Worm (Caenorhabditis elegans) whole organism, L1 larva: ENCODE data around the gene T24E12.3.

Source experiments
- C04F5.9 ChIP-seq: sonication (generic microtip); optimal IDR thresholded peaks from 2 replicates; lab custom pipeline; 2016; ENCODE audit warnings: missing genetic modification characterization, missing compliant biosample characterization
- C16A3.4 ChIP-seq: fragments of 150-350 bp; optimal IDR thresholded peaks from 2 replicates; lab custom pipeline; 2014; ENCODE audit warnings: missing biosample characterization, missing genetic modification characterization
- F16B12.6 ChIP-seq: fragments of 150-350 bp; optimal IDR thresholded peaks from 2 replicates; lab custom pipeline; 2014; ENCODE audit warnings: missing biosample characterization, missing genetic modification characterization
- Y116A8C.19 ChIP-seq: sonication (generic microtip); optimal IDR thresholded peaks from 2 replicates; lab custom pipeline; 2016; ENCODE audit warnings: missing compliant biosample characterization, missing genetic modification characterization, borderline replicate concordance
- aha-1 ChIP-seq: fragments of 150-350 bp; optimal IDR thresholded peaks from 2 replicates; lab custom pipeline; 2014; ENCODE audit warnings: missing biosample characterization, missing genetic modification characterization
- aly-2 ChIP-seq: fragments of 150-350 bp; optimal IDR thresholded peaks from 2 replicates; lab custom pipeline; 2014; ENCODE audit warnings: missing biosample characterization, missing genetic modification characterization
- blmp-1 ChIP-seq: fragments of 150-350 bp; optimal IDR thresholded peaks from 2 replicates; lab custom pipeline; 2014; ENCODE audit warnings: missing biosample characterization, missing genetic modification characterization
- ceh-8 ChIP-seq: fragments of 200-800 bp; sonication (Bioruptor generic); optimal IDR thresholded peaks from 2 replicates; lab custom pipeline; 2018; ENCODE audit warnings: mild to moderate bottlenecking, missing genetic modification characterization, moderate library complexity, missing compliant biosample characterization
- ceh-82 ChIP-seq, 3 experiments: fragments of 150-350 bp in 1 of 3; sonication (generic microtip) in 2 of 3; optimal IDR thresholded peaks; 2 replicates each; lab custom pipeline; 2014 to 2017; ENCODE audit warnings: missing biosample characterization in 3 of 3, missing genetic modification characterization in 3 of 3
- dpl-1 ChIP-seq, 3 experiments: fragments of 150-350 bp in 2 of 3; sonication (generic microtip) in 1 of 3; optimal IDR thresholded peaks; 2 replicates each; lab custom pipeline; 2014 to 2017; ENCODE audit warnings: missing biosample characterization in 3 of 3, missing genetic modification characterization in 3 of 3, missing genetic modification reagents in 3 of 3
- efl-1 ChIP-seq, 4 experiments: fragments of 150-350 bp; optimal IDR thresholded peaks in 3 of 4; peaks in 1 of 4; 1 replicate in 1 of 4; 2 replicates in 3 of 4; lab custom pipeline; 2014; ENCODE audit warnings: missing biosample characterization in 2 of 4, missing genetic modification characterization in 2 of 4, missing genetic modification reagents in 2 of 4
- efl-3 ChIP-seq: fragments of 200-800 bp; sonication (Bioruptor generic); optimal IDR thresholded peaks from 2 replicates; lab custom pipeline; 2018; ENCODE audit warnings: mild to moderate bottlenecking, missing genetic modification characterization, missing compliant biosample characterization
- egl-13 ChIP-seq: sonication (generic microtip); optimal IDR thresholded peaks from 2 replicates; lab custom pipeline; 2016; ENCODE audit warnings: missing genotype, missing genetic modification reagents, missing genetic modification characterization, missing compliant biosample characterization
- elt-2 ChIP-seq: sonication (generic microtip); optimal IDR thresholded peaks from 2 replicates; lab custom pipeline; 2016; ENCODE audit warnings: missing genetic modification characterization, mild to moderate bottlenecking, inconsistent platforms, missing compliant biosample characterization, missing genetic modification reagents
- elt-3 ChIP-seq, 6 experiments: fragments of 150-350 bp in 1 of 6; sonication (generic microtip); optimal IDR thresholded peaks; 2 replicates each; lab custom pipeline; 2017 to 2018; ENCODE audit warnings: missing biosample characterization in 6 of 6, missing genetic modification characterization in 6 of 6, inconsistent platforms in 1 of 6
- ets-5 ChIP-seq: fragments of 200-800 bp; sonication (Bioruptor generic); IDR thresholded peaks from 2 replicates; pipeline ENCODE4 v1.3.6; 2022; ENCODE audit warnings: missing genetic modification characterization, missing compliant biosample characterization
- fkh-10 ChIP-seq: sonication (generic microtip); optimal IDR thresholded peaks from 2 replicates; lab custom pipeline; 2017; ENCODE audit warnings: missing biosample characterization, missing genetic modification reagents, missing genetic modification characterization
- fos-1 ChIP-seq: fragments of 150-350 bp; optimal IDR thresholded peaks from 2 replicates; lab custom pipeline; 2014; ENCODE audit warnings: missing biosample characterization, missing genetic modification characterization
- grh-1 ChIP-seq: fragments of 200-800 bp; sonication (Bioruptor generic); IDR thresholded peaks from 2 replicates; pipeline ENCODE4 v1.3.6; 2022; ENCODE audit warnings: missing genetic modification reagents, missing genetic modification characterization, missing compliant biosample characterization
- hlh-4 ChIP-seq: sonication (generic microtip); optimal IDR thresholded peaks from 2 replicates; lab custom pipeline; 2016; ENCODE audit warnings: mild to moderate bottlenecking, missing genetic modification characterization, missing compliant biosample characterization
- hpl-2 ChIP-seq: fragments of 150-350 bp; optimal IDR thresholded peaks from 2 replicates; lab custom pipeline; 2014; ENCODE audit warnings: missing biosample characterization, missing genetic modification reagents, missing genetic modification characterization
- jun-1 ChIP-seq: fragments of 150-350 bp; optimal IDR thresholded peaks from 2 replicates; lab custom pipeline; 2014; ENCODE audit warnings: missing biosample characterization, missing genetic modification reagents, missing genetic modification characterization
- lin-13 ChIP-seq: fragments of 150-350 bp; optimal IDR thresholded peaks from 2 replicates; lab custom pipeline; 2014; ENCODE audit warnings: missing biosample characterization, missing genetic modification reagents, missing genetic modification characterization
- lin-14 ChIP-seq: fragments of 200-800 bp; sonication (Bioruptor generic); optimal IDR thresholded peaks from 2 replicates; lab custom pipeline; 2018; ENCODE audit warnings: mild to moderate bottlenecking, missing genetic modification characterization, moderate library complexity, missing compliant biosample characterization
- lin-39 ChIP-seq: fragments of 150-350 bp; optimal IDR thresholded peaks from 2 replicates; lab custom pipeline; 2014; ENCODE audit warnings: missing biosample characterization, missing genetic modification reagents, missing genetic modification characterization
- lir-3 ChIP-seq: sonication (generic microtip); optimal IDR thresholded peaks from 2 replicates; lab custom pipeline; 2016; ENCODE audit warnings: mild to moderate bottlenecking, missing genetic modification characterization, moderate library complexity, missing compliant biosample characterization; ENCODE audit not compliant: poor library complexity
- mab-9 ChIP-seq: fragments of 200-800 bp; sonication (Bioruptor generic); IDR thresholded peaks from 2 replicates; pipeline ENCODE4 v1.3.6; 2022; ENCODE audit warnings: missing genetic modification reagents, missing genetic modification characterization, missing compliant biosample characterization
- mdl-1 ChIP-seq, 2 experiments: fragments of 150-350 bp; optimal IDR thresholded peaks; 2 replicates each; lab custom pipeline; 2014 to 2017; ENCODE audit warnings: missing biosample characterization in 2 of 2, missing genetic modification characterization in 2 of 2, inconsistent platforms in 1 of 2
- mep-1 ChIP-seq: fragments of 150-350 bp; optimal IDR thresholded peaks from 2 replicates; lab custom pipeline; 2014; ENCODE audit warnings: missing biosample characterization, missing genetic modification characterization
- nhr-11 ChIP-seq: fragments of 150-350 bp; optimal IDR thresholded peaks from 2 replicates; lab custom pipeline; 2014; ENCODE audit warnings: missing biosample characterization, missing genetic modification characterization
- nhr-20 ChIP-seq: sonication (generic microtip); optimal IDR thresholded peaks from 2 replicates; lab custom pipeline; 2016; ENCODE audit warnings: mild to moderate bottlenecking, missing genetic modification characterization, missing compliant biosample characterization
- nhr-237 ChIP-seq: fragments of 150-350 bp; optimal IDR thresholded peaks from 2 replicates; lab custom pipeline; 2014; ENCODE audit warnings: missing biosample characterization, missing genetic modification characterization
- nhr-28 ChIP-seq: fragments of 150-350 bp; optimal IDR thresholded peaks from 2 replicates; lab custom pipeline; 2014; ENCODE audit warnings: missing biosample characterization, missing genetic modification characterization
- nhr-47 ChIP-seq: sonication (generic microtip); optimal IDR thresholded peaks from 2 replicates; lab custom pipeline; 2016; ENCODE audit warnings: mild to moderate bottlenecking, missing genetic modification characterization, moderate library complexity, missing compliant biosample characterization
- nhr-71 ChIP-seq: sonication (generic microtip); optimal IDR thresholded peaks from 2 replicates; lab custom pipeline; 2016; ENCODE audit warnings: mild to moderate bottlenecking, missing genetic modification characterization, moderate library complexity, missing compliant biosample characterization
- nhr-77 ChIP-seq: fragments of 150-350 bp; optimal IDR thresholded peaks from 2 replicates; lab custom pipeline; 2014; ENCODE audit warnings: missing biosample characterization, missing genetic modification characterization
- nhr-84 ChIP-seq: sonication (generic microtip); optimal IDR thresholded peaks from 2 replicates; lab custom pipeline; 2017; ENCODE audit warnings: missing biosample characterization, missing genetic modification characterization
- nhr-90 ChIP-seq: sonication (generic microtip); optimal IDR thresholded peaks from 2 replicates; lab custom pipeline; 2016; ENCODE audit warnings: mild to moderate bottlenecking, missing genetic modification characterization, missing compliant biosample characterization; ENCODE audit not compliant: poor library complexity
- pag-3 ChIP-seq: sonication (generic microtip); optimal IDR thresholded peaks from 2 replicates; lab custom pipeline; 2017; ENCODE audit warnings: missing genetic modification characterization, mild to moderate bottlenecking, missing compliant biosample characterization, antibody characterized with exemption, borderline replicate concordance; ENCODE audit not compliant: insufficient read depth
- pqm-1 ChIP-seq: sonication (generic microtip); optimal IDR thresholded peaks from 3 replicates; lab custom pipeline; 2017; ENCODE audit warnings: missing biosample characterization, missing genetic modification characterization
- skn-1 ChIP-seq: fragments of 150-350 bp; optimal IDR thresholded peaks from 2 replicates; lab custom pipeline; 2014; ENCODE audit warnings: missing biosample characterization, missing genetic modification characterization
- snpc-4 ChIP-seq: fragments of 150-350 bp; optimal IDR thresholded peaks from 2 replicates; lab custom pipeline; 2014; ENCODE audit warnings: missing biosample characterization, missing genetic modification characterization
- sptf-1 ChIP-seq: fragments of 150-350 bp; optimal IDR thresholded peaks from 2 replicates; lab custom pipeline; 2014; ENCODE audit warnings: missing biosample characterization, missing genetic modification characterization
- sup-37 ChIP-seq: fragments of 200-800 bp; sonication (Bioruptor generic); optimal IDR thresholded peaks from 2 replicates; lab custom pipeline; 2018; ENCODE audit warnings: mild to moderate bottlenecking, missing genetic modification characterization, missing compliant biosample characterization
- swsn-7 ChIP-seq: sonication (generic microtip); optimal IDR thresholded peaks from 2 replicates; lab custom pipeline; 2016; ENCODE audit warnings: missing genetic modification characterization, missing compliant biosample characterization
- unc-62 ChIP-seq: fragments of 150-350 bp; optimal IDR thresholded peaks from 2 replicates; lab custom pipeline; 2014; ENCODE audit warnings: missing biosample characterization, missing genetic modification reagents, missing genetic modification characterization
- unc-86 ChIP-seq: sonication (generic microtip); optimal IDR thresholded peaks from 2 replicates; lab custom pipeline; 2016; ENCODE audit warnings: missing genetic modification characterization, missing compliant biosample characterization
- unc-98 ChIP-seq: fragments of 200-800 bp; sonication (Bioruptor generic); IDR thresholded peaks from 2 replicates; pipeline ENCODE4 v1.3.6; 2022; ENCODE audit warnings: missing genetic modification characterization, missing compliant biosample characterization
- zip-4 ChIP-seq: fragments of 200-800 bp; sonication (Bioruptor generic); optimal IDR thresholded peaks from 2 replicates; lab custom pipeline; 2018; ENCODE audit warnings: mild to moderate bottlenecking, missing genetic modification characterization, moderate library complexity, missing compliant biosample characterization
- ztf-11 ChIP-seq, 2 experiments: sonication (generic microtip); optimal IDR thresholded peaks; 2 replicates each; lab custom pipeline; 2016 to 2017; ENCODE audit warnings: missing genetic modification characterization in 2 of 2, missing biosample characterization in 1 of 2, missing compliant biosample characterization in 1 of 2
- ztf-4 ChIP-seq: fragments of 150-350 bp; optimal IDR thresholded peaks from 2 replicates; lab custom pipeline; 2014; ENCODE audit warnings: missing biosample characterization, missing genetic modification characterization

The T24E12.3 gene

DNA sequence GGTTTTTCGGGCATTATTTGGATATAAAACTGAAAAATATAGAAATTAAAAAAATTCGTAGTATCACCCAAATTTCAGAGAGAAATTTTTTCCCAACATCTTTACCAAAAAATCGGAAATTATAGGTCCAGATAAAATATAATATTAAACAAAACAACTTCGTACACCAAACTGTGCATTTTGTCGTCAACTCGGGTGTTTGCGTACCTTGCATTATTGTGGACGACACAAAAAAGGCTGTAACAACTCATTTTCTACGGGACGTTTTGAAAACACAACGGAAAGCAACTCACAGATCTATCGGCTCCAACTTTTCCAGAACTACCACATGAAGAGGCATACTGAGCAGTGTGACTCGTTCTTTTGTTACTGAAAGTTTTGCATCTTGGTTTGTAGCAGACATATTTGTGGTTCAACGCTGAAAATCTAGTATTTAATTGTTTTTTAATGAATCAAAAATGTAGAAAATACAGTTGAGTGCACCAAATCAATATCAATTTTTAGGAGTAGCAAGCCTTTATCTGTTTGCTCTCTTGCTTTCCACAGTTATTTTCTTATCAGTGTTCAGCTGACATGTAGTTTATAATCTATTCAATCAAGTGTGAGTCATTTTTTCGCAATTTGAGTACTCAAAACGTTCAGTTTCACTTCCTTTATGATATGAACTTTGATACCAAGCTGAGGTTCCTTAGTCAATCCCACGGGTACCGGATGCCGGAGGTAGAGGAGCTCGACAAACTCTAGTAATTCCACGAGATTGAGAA is 39.8 kb downstream of the T24E12.3 start:
- no peak for TF ChIP-seq lir-3 (tag; lab: Kevin White, UChicago)
- no peak for TF ChIP-seq nhr-11 (tag; lab: Kevin White, UChicago)
- no peak for TF ChIP-seq lin-39
- no peak for TF ChIP-seq unc-86 (tag; lab: Kevin White, UChicago)
- TF ChIP-seq sup-37 (GFP tag; lab: Kevin White, UChicago), result no peak
- no peak for TF ChIP-seq blmp-1 (tag; lab: Kevin White, UChicago)
- no peak for TF ChIP-seq grh-1
- no peak for TF ChIP-seq C16A3.4
- peak; percentile 14 for TF ChIP-seq nhr-71 (tag; lab: Kevin White, UChicago)
- no peak for TF ChIP-seq jun-1 (tag; lab: Kevin White, UChicago)
- TF ChIP-seq efl-3 (GFP tag; lab: Kevin White, UChicago), result no peak
- TF ChIP-seq zip-4 (GFP tag; lab: Kevin White, UChicago), result no peak
- no peak for TF ChIP-seq nhr-77 (tag; lab: Kevin White, UChicago)
- TF ChIP-seq mab-9 (GFP tag; lab: Robert Waterston, UW), result no peak
- no peak for TF ChIP-seq fkh-10 (GFP tag; lab: Kevin White, UChicago)
- TF ChIP-seq swsn-7, result peak; percentile 0
- TF ChIP-seq egl-13 (tag; lab: Kevin White, UChicago), result no peak
- no peak for TF ChIP-seq snpc-4
- no peak for TF ChIP-seq hlh-4 (tag; lab: Kevin White, UChicago)
- peak; percentile 79 for TF ChIP-seq F16B12.6 (tag; lab: Kevin White, UChicago)
- TF ChIP-seq ceh-8, result no peak
- peak; percentile 15 for TF ChIP-seq nhr-90 (tag; lab: Kevin White, UChicago)
- TF ChIP-seq sptf-1 (tag; lab: Kevin White, UChicago), result no peak
- no peak for TF ChIP-seq mep-1 (tag; lab: Kevin White, UChicago)
- no peak for TF ChIP-seq pag-3 (tag; lab: Kevin White, UChicago)
- no peak for TF ChIP-seq nhr-237 (tag; lab: Kevin White, UChicago)
- TF ChIP-seq nhr-28, result no peak
- TF ChIP-seq C04F5.9, result no peak
- TF ChIP-seq aha-1 (tag; lab: Kevin White, UChicago), result no peak
- TF ChIP-seq lin-14, result no peak
- TF ChIP-seq unc-62 (GFP tag; lab: Kevin White, UChicago), result no peak
- no peak for TF ChIP-seq ztf-11 (tag; optimal IDR thresholded peaks at IDR 0.05; lab: Kevin White, UChicago)
- TF ChIP-seq ceh-82 (tag; optimal IDR thresholded peaks at IDR 0.05; lab: Kevin White, UChicago), result no peak
- TF ChIP-seq elt-2 (tag; lab: Kevin White, UChicago), result peak; percentile 83
- no peak for TF ChIP-seq skn-1 (tag; lab: Kevin White, UChicago)
- TF ChIP-seq lin-13, result no peak
- TF ChIP-seq Y116A8C.19 (tag; lab: Kevin White, UChicago), result no peak
- no peak for TF ChIP-seq fos-1 (tag; lab: Kevin White, UChicago)
- peak; percentile 31 for TF ChIP-seq nhr-47 (tag; lab: Kevin White, UChicago)
- TF ChIP-seq elt-3 (tag; optimal IDR thresholded peaks at IDR 0.05; lab: Kevin White, UChicago), result no peak
- no peak for TF ChIP-seq unc-98
- peak; percentile 21 for TF ChIP-seq nhr-20 (tag; lab: Kevin White, UChicago)
- peak; percentile 34 to 55 for TF ChIP-seq efl-1 (optimal IDR thresholded peaks at IDR 0.05; lab: Kevin White, UChicago)
- TF ChIP-seq efl-1 (GFP tag; optimal IDR thresholded peaks at IDR 0.05 in 1 of 2; lab: Kevin White, UChicago), result peak; percentile 39 to 68
- TF ChIP-seq ztf-4 (tag; lab: Kevin White, UChicago), result no peak
- TF ChIP-seq aly-2 (tag; lab: Kevin White, UChicago), result no peak
- no peak for TF ChIP-seq pqm-1 (tag; lab: Kevin White, UChicago)
- TF ChIP-seq hpl-2 (GFP tag; lab: Kevin White, UChicago), result no peak
- no peak for TF ChIP-seq mdl-1 (tag; optimal IDR thresholded peaks at IDR 0.05; lab: Kevin White, UChicago)
- TF ChIP-seq dpl-1 (GFP tag; optimal IDR thresholded peaks at IDR 0.05; lab: Kevin White, UChicago), result peak in 2 of 3 experiments; percentile 21 to 53
- TF ChIP-seq nhr-84 (tag; lab: Kevin White, UChicago), result no peak
- no peak for TF ChIP-seq ets-5
